Worm (Caenorhabditis elegans) whole organism, mixed stage, embryonic: ENCODE measurements around the gene egl-10.
A peak's percentile ranks its signal among the peaks of the same experiment; 100 is the strongest.

Experiments used
- M03D4.4 ChIP-seq: sonication (generic microtip); optimal IDR thresholded peaks from 2 replicates; lab custom pipeline; 2017; ENCODE audit warnings: mild to moderate bottlenecking, missing genetic modification characterization, missing compliant biosample characterization
- blmp-1 ChIP-seq: fragments of 150-350 bp; optimal IDR thresholded peaks from 2 replicates; lab custom pipeline; 2014; ENCODE audit warnings: missing biosample characterization, missing genetic modification characterization
- ceh-39 ChIP-seq: fragments of 150-350 bp; optimal IDR thresholded peaks from 2 replicates; lab custom pipeline; 2014; ENCODE audit warnings: missing biosample characterization, missing genetic modification characterization
- ceh-43 ChIP-seq: fragments of 200-800 bp; sonication (Bioruptor generic); optimal IDR thresholded peaks from 2 replicates; lab custom pipeline; 2018; ENCODE audit warnings: mild to moderate bottlenecking, missing genetic modification characterization, moderate library complexity, missing compliant biosample characterization
- ceh-83 ChIP-seq: fragments of 200-800 bp; sonication (Bioruptor generic); optimal IDR thresholded peaks from 2 replicates; lab custom pipeline; 2018; ENCODE audit warnings: mild to moderate bottlenecking, missing genetic modification characterization, missing compliant biosample characterization
- ces-1 ChIP-seq: fragments of 150-350 bp; optimal IDR thresholded peaks from 2 replicates; lab custom pipeline; 2014; ENCODE audit warnings: missing biosample characterization, missing genetic modification reagents, missing genetic modification characterization
- cnd-1 ChIP-seq: fragments of 200-800 bp; sonication (Bioruptor generic); optimal IDR thresholded peaks from 2 replicates; lab custom pipeline; 2018; ENCODE audit warnings: mild to moderate bottlenecking, missing genetic modification characterization, missing compliant biosample characterization
- drap-1 ChIP-seq: fragments of 200-800 bp; sonication (Bioruptor generic); optimal IDR thresholded peaks from 3 replicates; lab custom pipeline; 2018; ENCODE audit warnings: mild to moderate bottlenecking, missing genetic modification characterization, missing compliant biosample characterization
- elt-1 ChIP-seq: sonication (generic microtip); optimal IDR thresholded peaks from 2 replicates; lab custom pipeline; 2017; ENCODE audit warnings: missing genetic modification characterization, mild to moderate bottlenecking, missing compliant biosample characterization, antibody characterized with exemption, moderate library complexity, borderline replicate concordance; ENCODE audit not compliant: insufficient read depth
- elt-3 ChIP-seq: fragments of 150-350 bp; optimal IDR thresholded peaks from 2 replicates; lab custom pipeline; 2014; ENCODE audit warnings: missing biosample characterization, missing genetic modification characterization
- flh-1 ChIP-seq: fragments of 200-800 bp; sonication (Bioruptor generic); optimal IDR thresholded peaks from 2 replicates; lab custom pipeline; 2018; ENCODE audit warnings: mild to moderate bottlenecking, missing genetic modification characterization, moderate library complexity, missing compliant biosample characterization
- ham-2 ChIP-seq: fragments of 200-800 bp; sonication (Bioruptor generic); optimal IDR thresholded peaks from 2 replicates; lab custom pipeline; 2018; ENCODE audit warnings: mild to moderate bottlenecking, missing genetic modification characterization, missing compliant biosample characterization
- hlh-1 ChIP-seq: fragments of 150-350 bp; optimal IDR thresholded peaks from 2 replicates; lab custom pipeline; 2014; ENCODE audit warnings: missing biosample characterization, missing genetic modification reagents, missing genetic modification characterization
- lin-13 ChIP-seq: fragments of 150-350 bp; optimal IDR thresholded peaks from 2 replicates; lab custom pipeline; 2014; ENCODE audit warnings: missing biosample characterization, missing genetic modification characterization
- lin-32 ChIP-seq: fragments of 200-800 bp; sonication (Bioruptor generic); optimal IDR thresholded peaks from 2 replicates; lab custom pipeline; 2018; ENCODE audit warnings: mild to moderate bottlenecking, missing genetic modification characterization, missing compliant biosample characterization
- lsy-2 ChIP-seq: fragments of 150-350 bp; optimal IDR thresholded peaks from 2 replicates; lab custom pipeline; 2014; ENCODE audit warnings: missing biosample characterization, missing genetic modification characterization
- mab-5 ChIP-seq: fragments of 150-350 bp; optimal IDR thresholded peaks from 2 replicates; lab custom pipeline; 2014; ENCODE audit warnings: missing biosample characterization, missing genetic modification characterization
- mep-1 ChIP-seq: fragments of 150-350 bp; optimal IDR thresholded peaks from 2 replicates; lab custom pipeline; 2017; ENCODE audit warnings: missing biosample characterization, missing genetic modification reagents, missing genetic modification characterization, inconsistent platforms
- mls-2 ChIP-seq: sonication (generic microtip); optimal IDR thresholded peaks from 2 replicates; lab custom pipeline; 2016; ENCODE audit warnings: mild to moderate bottlenecking, missing genetic modification characterization, moderate library complexity, missing compliant biosample characterization
- nhr-12 ChIP-seq: fragments of 150-350 bp; optimal IDR thresholded peaks from 2 replicates; lab custom pipeline; 2014; ENCODE audit warnings: missing biosample characterization, missing genetic modification characterization
- nhr-2 ChIP-seq: fragments of 150-350 bp; optimal IDR thresholded peaks from 2 replicates; lab custom pipeline; 2014; ENCODE audit warnings: missing biosample characterization, missing genetic modification characterization
- nhr-237 ChIP-seq: fragments of 150-350 bp; optimal IDR thresholded peaks from 2 replicates; lab custom pipeline; 2014; ENCODE audit warnings: missing biosample characterization, missing genetic modification characterization
- nhr-28 ChIP-seq: fragments of 150-350 bp; optimal IDR thresholded peaks from 2 replicates; lab custom pipeline; 2014; ENCODE audit warnings: missing biosample characterization, missing genetic modification characterization
- nhr-76 ChIP-seq: sonication (generic microtip); optimal IDR thresholded peaks from 2 replicates; lab custom pipeline; 2017; ENCODE audit warnings: missing biosample characterization, missing genetic modification characterization
- pha-4 ChIP-seq: fragments of 150-350 bp; optimal IDR thresholded peaks from 2 replicates; lab custom pipeline; 2018; ENCODE audit warnings: missing biosample characterization, missing genetic modification reagents, missing genetic modification characterization
- sem-2 ChIP-seq: fragments of 200-800 bp; sonication (Bioruptor generic); optimal IDR thresholded peaks from 2 replicates; lab custom pipeline; 2018; ENCODE audit warnings: mild to moderate bottlenecking, missing genetic modification characterization, missing compliant biosample characterization
- sptf-1 ChIP-seq: sonication (generic microtip); optimal IDR thresholded peaks from 2 replicates; lab custom pipeline; 2017; ENCODE audit warnings: mild to moderate bottlenecking, missing genetic modification characterization, moderate library complexity, missing compliant biosample characterization
- tbx-8 ChIP-seq: fragments of 200-800 bp; sonication (Bioruptor generic); optimal IDR thresholded peaks from 2 replicates; lab custom pipeline; 2018; ENCODE audit warnings: mild to moderate bottlenecking, missing genetic modification characterization, moderate library complexity, missing compliant biosample characterization
- unc-120 ChIP-seq: sonication (generic microtip); optimal IDR thresholded peaks from 2 replicates; lab custom pipeline; 2017; ENCODE audit warnings: missing genetic modification characterization, missing compliant biosample characterization; ENCODE audit not compliant: poor library complexity, severe bottlenecking
- unc-39 ChIP-seq: fragments of 150-350 bp; optimal IDR thresholded peaks from 2 replicates; lab custom pipeline; 2014; ENCODE audit warnings: missing biosample characterization, missing genetic modification characterization
- unc-62 ChIP-seq: fragments of 150-350 bp; optimal IDR thresholded peaks from 2 replicates; lab custom pipeline; 2014; ENCODE audit warnings: missing biosample characterization, missing genetic modification reagents, missing genetic modification characterization
- zip-8 ChIP-seq: fragments of 150-350 bp; optimal IDR thresholded peaks from 2 replicates; lab custom pipeline; 2014; ENCODE audit warnings: missing biosample characterization, missing genetic modification characterization
- ztf-11 ChIP-seq: fragments of 150-350 bp; optimal IDR thresholded peaks from 2 replicates; lab custom pipeline; 2014; ENCODE audit warnings: missing biosample characterization, missing genetic modification characterization

The egl-10 gene

DNA sequence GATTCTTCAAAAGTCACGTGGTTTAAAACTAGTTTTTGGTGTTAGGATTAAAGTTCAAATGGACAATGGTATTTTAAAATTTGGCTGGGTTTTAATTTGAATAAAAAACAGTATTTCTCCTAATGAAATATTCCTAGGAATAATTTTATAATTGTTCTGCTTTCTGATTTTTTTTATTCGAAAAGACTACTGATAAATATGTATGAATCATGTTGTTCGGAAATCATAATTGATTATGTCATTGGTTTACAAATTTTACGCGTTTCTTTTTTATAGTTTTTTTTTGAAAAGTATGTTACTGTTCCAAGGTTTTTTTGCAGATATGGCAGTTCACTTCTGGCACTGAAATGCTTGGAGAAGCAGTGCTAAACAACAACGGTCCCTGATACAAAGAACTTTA lies 5.6 kb upstream of the egl-10 start, which contains the start of gene F28C1.3:
Gene F28C1.3, plus strand, starts transcription at position 301 of the 400 bp plus-strand sequence.
- TF ChIP-seq unc-120 (tag; lab: Kevin White, UChicago) (no peak), cnd-1 (tag; lab: Kevin White, UChicago) (no peak), sem-2 (GFP tag; lab: Kevin White, UChicago) (no peak), zip-8 (tag; lab: Kevin White, UChicago) (no peak), elt-3 (tag; lab: Kevin White, UChicago) (no peak), ces-1 (GFP tag; lab: Kevin White, UChicago) (no peak), nhr-2 (tag; lab: Kevin White, UChicago) (no peak)
- TF ChIP-seq, all 35 proteins: peak for 0

- TF ChIP-seq sem-2 (GFP tag; lab: Kevin White, UChicago): no peak
- no peak for TF ChIP-seq ztf-11 (tag; lab: Kevin White, UChicago)
- TF ChIP-seq zip-8 (tag; lab: Kevin White, UChicago): no peak
- no peak for TF ChIP-seq nhr-28 (tag; lab: Kevin White, UChicago)
- no peak for TF ChIP-seq flh-1 (GFP tag; lab: Kevin White, UChicago)
- TF ChIP-seq cnd-1 (tag; lab: Kevin White, UChicago): no peak
- TF ChIP-seq unc-120 (tag; lab: Kevin White, UChicago): no peak
- no peak for TF ChIP-seq tbx-8
- TF ChIP-seq ceh-83: no peak
- no peak for TF ChIP-seq M03D4.4 (tag; lab: Kevin White, UChicago)
- no peak for TF ChIP-seq lin-32 (GFP tag; lab: Kevin White, UChicago)
Observed at ce11 chrV:12467755-12468154, 4.9 kb upstream of the egl-10 start.

DNA sequence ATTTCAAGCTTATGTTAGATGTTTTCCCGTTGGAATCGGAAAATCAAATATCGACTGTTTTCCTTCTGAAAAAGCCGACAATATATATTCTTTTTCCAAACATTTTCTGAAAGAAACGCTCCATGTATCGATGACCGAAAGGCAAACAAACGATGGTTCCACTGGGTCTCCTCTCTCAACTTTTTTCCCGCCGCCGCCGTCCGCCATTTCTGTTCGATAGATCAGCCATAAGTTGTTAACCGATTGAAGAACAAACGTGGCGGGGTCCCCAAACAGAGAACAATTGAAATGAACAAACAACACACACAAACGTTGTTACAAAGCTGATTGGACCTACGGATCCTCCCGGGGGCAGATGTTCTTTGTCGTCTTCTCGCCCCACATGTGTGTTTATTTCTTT lies 3.8 kb upstream of the egl-10 start:
- TF ChIP-seq mab-5 (tag; lab: Kevin White, UChicago) (no peak), pha-4 (tag; lab: Kevin White, UChicago) (no peak), ceh-43 (GFP tag; lab: Kevin White, UChicago) (no peak), nhr-12 (tag; lab: Kevin White, UChicago) (no peak), nhr-76 (no peak), ham-2 (GFP tag; lab: Kevin White, UChicago) (no peak), nhr-28 (tag; lab: Kevin White, UChicago) (no peak), ztf-11 (tag; lab: Kevin White, UChicago) (no peak), cnd-1 (tag; lab: Kevin White, UChicago) (no peak), zip-8 (tag; lab: Kevin White, UChicago) (no peak), lsy-2 (tag; lab: Kevin White, UChicago) (no peak), M03D4.4 (tag; lab: Kevin White, UChicago) (no peak)

- no peak for TF ChIP-seq ham-2 (GFP tag; lab: Kevin White, UChicago)
- TF ChIP-seq mep-1 (tag; lab: Kevin White, UChicago): peak; percentile 66
- peak; percentile 87 for TF ChIP-seq unc-120 (tag; lab: Kevin White, UChicago)
- TF ChIP-seq mls-2: peak; percentile 25
- TF ChIP-seq sem-2 (GFP tag; lab: Kevin White, UChicago): no peak
- TF ChIP-seq ceh-39 (tag; lab: Kevin White, UChicago): no peak
- TF ChIP-seq pha-4 (tag; lab: Kevin White, UChicago): peak; percentile 62
- TF ChIP-seq unc-62 (GFP tag; lab: Kevin White, UChicago): peak; percentile 93
- peak; percentile 26 for TF ChIP-seq sptf-1
- peak; percentile 1 for TF ChIP-seq drap-1 (GFP tag; lab: Kevin White, UChicago)
- peak; percentile 18 for TF ChIP-seq unc-39 (tag; lab: Kevin White, UChicago)
- no peak for TF ChIP-seq nhr-76
- TF ChIP-seq M03D4.4 (tag; lab: Kevin White, UChicago): peak; percentile 38
- TF ChIP-seq hlh-1 (tag; lab: Kevin White, UChicago): peak; percentile 49
- peak; percentile 83 for TF ChIP-seq ces-1 (GFP tag; lab: Kevin White, UChicago)
- TF ChIP-seq elt-3 (tag; lab: Kevin White, UChicago): no peak
- peak; percentile 20 for TF ChIP-seq lsy-2 (tag; lab: Kevin White, UChicago)
- TF ChIP-seq ztf-11 (tag; lab: Kevin White, UChicago): peak; percentile 61
Observed at ce11 chrV:12465399-12465798, 2.6 kb upstream of the egl-10 start.

DNA sequence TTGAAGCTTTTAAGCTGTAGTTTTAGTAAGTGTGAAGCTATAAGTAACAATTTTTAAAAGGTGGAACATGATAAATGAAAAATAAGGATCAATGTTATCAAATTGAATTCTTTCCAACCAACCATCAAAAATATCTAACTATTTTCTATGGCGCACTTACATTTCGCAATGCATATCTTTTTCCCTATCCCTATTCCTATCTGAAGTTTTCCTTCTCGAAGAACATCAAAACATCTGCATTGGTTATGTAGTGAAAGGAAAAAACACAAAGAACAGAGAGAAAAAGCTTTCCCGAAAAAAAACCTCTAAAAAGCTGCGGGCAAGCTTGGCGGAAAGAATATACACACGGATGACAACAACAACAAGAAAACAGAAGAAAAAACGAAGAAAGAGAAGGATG lies 2.2 kb downstream of the egl-10 start:
- TF ChIP-seq elt-1 (tag; lab: Kevin White, UChicago) (no peak), lin-13 (tag; lab: Kevin White, UChicago) (no peak), blmp-1 (tag; lab: Kevin White, UChicago) (no peak), nhr-76 (no peak), nhr-237 (tag; lab: Kevin White, UChicago) (no peak), lsy-2 (tag; lab: Kevin White, UChicago) (no peak), nhr-28 (tag; lab: Kevin White, UChicago) (no peak), unc-39 (tag; lab: Kevin White, UChicago) (no peak), nhr-12 (tag; lab: Kevin White, UChicago) (no peak), ceh-39 (tag; lab: Kevin White, UChicago) (no peak), drap-1 (GFP tag; lab: Kevin White, UChicago) (no peak)
- TF ChIP-seq, all 35 proteins: peak for 0
